Worm (Caenorhabditis elegans) whole organism, L4 larva: ENCODE results near the gene F58D12.1.

ENCODE experiments used
- F37D6.2 ChIP-seq: sonication (generic microtip); optimal IDR thresholded peaks from 2 replicates; lab custom pipeline; 2016; ENCODE audit warnings: mild to moderate bottlenecking, missing genetic modification characterization, missing compliant biosample characterization
- R02D3.7 ChIP-seq: fragments of 150-350 bp; sonication (generic microtip); optimal IDR thresholded peaks from 3 replicates; lab custom pipeline; 2014; ENCODE audit warnings: missing biosample characterization, missing genetic modification characterization
- Y105C5A.15 ChIP-seq: fragments of 200-800 bp; sonication (Bioruptor generic); IDR thresholded peaks from 2 replicates; pipeline ENCODE4 v1.3.6; 2022; ENCODE audit warnings: missing genetic modification characterization, missing compliant biosample characterization
- aha-1 ChIP-seq: fragments of 150-350 bp; peaks from one replicate; lab custom pipeline; 2014; ENCODE audit warnings: missing biosample characterization, missing genetic modification characterization
- ceh-20 ChIP-seq: fragments of 200-800 bp; sonication (Bioruptor generic); IDR thresholded peaks from 2 replicates; pipeline ENCODE4 v1.3.6; 2022; ENCODE audit warnings: missing genetic modification reagents, missing genetic modification characterization, missing compliant biosample characterization
- daf-16 ChIP-seq, 3 experiments: sonication (generic microtip); optimal IDR thresholded peaks; 2 replicates each; lab custom pipeline; 2016 to 2017; ENCODE audit warnings: missing genetic modification characterization in 3 of 3, missing genetic modification reagents in 3 of 3, mild to moderate bottlenecking in 2 of 3, missing compliant biosample characterization in 2 of 3, missing biosample characterization in 1 of 3, moderate library complexity in 1 of 3
- daf-8 ChIP-seq: fragments of 200-800 bp; sonication (Bioruptor generic); IDR thresholded peaks from 2 replicates; pipeline ENCODE4 v1.3.6; 2022; ENCODE audit warnings: missing genetic modification characterization, missing compliant biosample characterization
- dve-1 ChIP-seq: sonication (generic microtip); optimal IDR thresholded peaks from 2 replicates; lab custom pipeline; 2017; ENCODE audit warnings: antibody characterized with exemption, mild to moderate bottlenecking, missing genetic modification characterization, missing compliant biosample characterization; ENCODE audit not compliant: insufficient read depth
- gei-8 ChIP-seq: fragments of 200-800 bp; sonication (Bioruptor generic); optimal IDR thresholded peaks from 2 replicates; lab custom pipeline; 2018; ENCODE audit warnings: mild to moderate bottlenecking, missing genetic modification characterization, missing compliant biosample characterization
- hlh-11 ChIP-seq: fragments of 200-800 bp; sonication (Bioruptor generic); optimal IDR thresholded peaks from 2 replicates; lab custom pipeline; 2018; ENCODE audit warnings: mild to moderate bottlenecking, missing genetic modification characterization, missing compliant biosample characterization
- hlh-30 ChIP-seq: sonication (generic microtip); optimal IDR thresholded peaks from 2 replicates; lab custom pipeline; 2017; ENCODE audit warnings: antibody characterized with exemption, mild to moderate bottlenecking, missing genetic modification characterization, missing compliant biosample characterization; ENCODE audit not compliant: insufficient read depth
- hmg-1.1 ChIP-seq: fragments of 200-800 bp; sonication (Bioruptor generic); IDR thresholded peaks from 2 replicates; pipeline ENCODE4 v1.3.6; 2022; ENCODE audit warnings: missing genetic modification reagents, missing genetic modification characterization, missing compliant biosample characterization
- jun-1 ChIP-seq: fragments of 150-350 bp; optimal IDR thresholded peaks from 2 replicates; lab custom pipeline; 2014; ENCODE audit warnings: missing biosample characterization, missing genetic modification reagents, missing genetic modification characterization
- lin-1 ChIP-seq: fragments of 200-800 bp; sonication (Bioruptor generic); IDR thresholded peaks from 2 replicates; pipeline ENCODE4 v1.3.6; 2022; ENCODE audit warnings: missing genetic modification reagents, missing genetic modification characterization, missing compliant biosample characterization
- lin-13 ChIP-seq: fragments of 150-350 bp; optimal IDR thresholded peaks from 2 replicates; lab custom pipeline; 2014; ENCODE audit warnings: missing biosample characterization, missing genetic modification reagents, missing genetic modification characterization
- lin-15B ChIP-seq: fragments of 150-350 bp; sonication (generic microtip); optimal IDR thresholded peaks from 3 replicates; lab custom pipeline; 2014; ENCODE audit warnings: missing biosample characterization, missing genetic modification characterization
- lin-38 ChIP-seq: fragments of 200-800 bp; sonication (Bioruptor generic); IDR thresholded peaks from 2 replicates; pipeline ENCODE4 v1.3.6; 2022; ENCODE audit warnings: missing genetic modification reagents, missing genetic modification characterization, missing compliant biosample characterization
- lsy-2 ChIP-seq, 2 experiments: fragments of 150-350 bp in 1 of 2; sonication (generic microtip) in 1 of 2; optimal IDR thresholded peaks; 2 replicates each; lab custom pipeline; 2014 to 2017; ENCODE audit warnings: missing biosample characterization in 2 of 2, missing genetic modification characterization in 2 of 2
- mdl-1 ChIP-seq, 2 experiments: fragments of 150-350 bp in 1 of 2; sonication (generic microtip) in 1 of 2; optimal IDR thresholded peaks; 2 replicates each; lab custom pipeline; 2014 to 2017; ENCODE audit warnings: missing biosample characterization in 2 of 2, missing genetic modification characterization in 2 of 2
- mdt-29 ChIP-seq: fragments of 200-800 bp; sonication (Bioruptor generic); IDR thresholded peaks from 2 replicates; pipeline ENCODE4 v1.3.6; 2022; ENCODE audit warnings: missing genetic modification reagents, missing genetic modification characterization, missing compliant biosample characterization
- mes-2 ChIP-seq: sonication (generic microtip); optimal IDR thresholded peaks from 2 replicates; lab custom pipeline; 2016; ENCODE audit warnings: missing genotype, mild to moderate bottlenecking, missing genetic modification characterization, missing compliant biosample characterization; ENCODE audit not compliant: poor library complexity, severe bottlenecking
- mxl-3 ChIP-seq: fragments of 200-800 bp; sonication (Bioruptor generic); optimal IDR thresholded peaks from 2 replicates; lab custom pipeline; 2018; ENCODE audit warnings: mild to moderate bottlenecking, missing genetic modification characterization, missing compliant biosample characterization
- nhr-102 ChIP-seq: sonication (generic microtip); optimal IDR thresholded peaks from 2 replicates; lab custom pipeline; 2016; ENCODE audit warnings: mild to moderate bottlenecking, missing genetic modification characterization, moderate library complexity, missing compliant biosample characterization
- nhr-25 ChIP-seq: sonication (generic microtip); optimal IDR thresholded peaks from 2 replicates; lab custom pipeline; 2017; ENCODE audit warnings: missing genetic modification characterization, mild to moderate bottlenecking, missing compliant biosample characterization, antibody characterized with exemption, moderate library complexity, borderline replicate concordance; ENCODE audit not compliant: insufficient read depth
- nhr-28 ChIP-seq: fragments of 150-350 bp; optimal IDR thresholded peaks from 2 replicates; lab custom pipeline; 2014; ENCODE audit warnings: missing biosample characterization, missing genetic modification characterization
- nhr-76 ChIP-seq: fragments of 150-350 bp; optimal IDR thresholded peaks from 2 replicates; lab custom pipeline; 2014; ENCODE audit warnings: missing biosample characterization, missing genetic modification characterization
- php-3 ChIP-seq: fragments of 200-800 bp; sonication (Bioruptor generic); IDR thresholded peaks from 2 replicates; pipeline ENCODE4 v1.3.6; 2022; ENCODE audit warnings: missing genetic modification reagents, missing genetic modification characterization, missing compliant biosample characterization
- snpc-1.2 ChIP-seq: fragments of 200-800 bp; sonication (Bioruptor generic); IDR thresholded peaks from 2 replicates; pipeline ENCODE4 v1.3.6; 2022; ENCODE audit warnings: missing genetic modification reagents, missing genetic modification characterization, missing compliant biosample characterization
- spr-1 ChIP-seq: sonication (generic microtip); optimal IDR thresholded peaks from 2 replicates; lab custom pipeline; 2016; ENCODE audit warnings: mild to moderate bottlenecking, missing genetic modification characterization, missing compliant biosample characterization
- unc-62 ChIP-seq, 3 experiments: fragments of 150-350 bp in 1 of 3; sonication (generic microtip); optimal IDR thresholded peaks in 2 of 3; peaks in 1 of 3; 1 replicate in 1 of 3; 2 replicates in 2 of 3; lab custom pipeline; 2014 to 2017; ENCODE audit warnings: missing biosample characterization in 3 of 3, missing genetic modification characterization in 3 of 3, missing genetic modification reagents in 3 of 3, missing genotype in 1 of 3

F58D12.1 gene

ce11 chrV:14092403-14092802 is 43.0 kb downstream of the F58D12.1 start, which contains the start of gene D1086.3 (continued):
- TF ChIP-seq mes-2 (tag; lab: Kevin White, UChicago) (peak; percentile 74), lin-13 (peak; percentile 23), jun-1 (tag; lab: Kevin White, UChicago) (no peak), spr-1 (tag; lab: Kevin White, UChicago) (no peak), lsy-2 (tag; optimal IDR thresholded peaks at IDR 0.05; lab: Kevin White, UChicago) (peak in 1 of 2 experiments; percentile 37), lin-38 (peak; percentile 73; the same call in 1 of the 2 replicates), nhr-102 (tag; lab: Kevin White, UChicago) (peak; percentile 11), hlh-30 (tag; lab: Kevin White, UChicago) (peak; percentile 38), daf-8 (GFP tag; lab: Robert Waterston, UW) (no peak), php-3 (0 out of 2 replicates have a peak, but pooled peaks have one; percentile 20), lin-1 (GFP tag; lab: Robert Waterston, UW) (0 out of 2 replicates have a peak, but pooled peaks have one; percentile 42), hmg-1.1 (GFP tag; lab: Robert Waterston, UW) (0 out of 2 replicates have a peak, but pooled peaks have one; percentile 23), snpc-1.2 (GFP tag; lab: Robert Waterston, UW) (peak; percentile 73; the same call in 1 of the 2 replicates)

- TF ChIP-seq daf-16 (GFP tag; optimal IDR thresholded peaks at IDR 0.05; lab: Kevin White, UChicago) (peak in 1 of 2 experiments; percentile 13), daf-16 (tag; optimal IDR thresholded peaks at IDR 0.05; lab: Kevin White, UChicago) (no peak), mdt-29 (GFP tag; lab: Robert Waterston, UW) (no peak), lsy-2 (tag; optimal IDR thresholded peaks at IDR 0.05; lab: Kevin White, UChicago) (peak in 1 of 2 experiments; percentile 17)
These were observed 44.4 kb downstream of the F58D12.1 start, which contains the start of gene D1086.8 for ce11 chrV:14093805-14094204. D1086.8 (plus strand) TSS chrV:14094105.

- TF ChIP-seq lin-1 (GFP tag; lab: Robert Waterston, UW): no peak
- TF ChIP-seq F37D6.2 (tag; lab: Kevin White, UChicago): no peak
- TF ChIP-seq nhr-28 (tag; lab: Kevin White, UChicago): no peak
- TF ChIP-seq, all 104 proteins: peak for 0
These were observed 45.2 kb downstream of the F58D12.1 start for ce11 chrV:14094546-14094945.

ce11 chrV:14094953-14095352 is 45.6 kb downstream of the F58D12.1 start:
- no peak for TF ChIP-seq Y105C5A.15 (GFP tag; lab: Robert Waterston, UW)
- TF ChIP-seq mxl-3 (GFP tag; lab: Kevin White, UChicago): peak; percentile 72
- TF ChIP-seq unc-62 (GFP tag; optimal IDR thresholded peaks at IDR 0.05 in 1 of 2; lab: Kevin White, UChicago): peak in 1 of 2 experiments; percentile 81
- no peak for TF ChIP-seq unc-62 (tag; optimal IDR thresholded peaks at IDR 0.05; lab: Kevin White, UChicago)
- TF ChIP-seq hlh-30 (tag; lab: Kevin White, UChicago): peak; percentile 60
- TF ChIP-seq R02D3.7: no peak
- peak; percentile 15 for TF ChIP-seq hlh-11 (tag; lab: Kevin White, UChicago)
- TF ChIP-seq aha-1: peak; percentile 70
- no peak for TF ChIP-seq nhr-76 (tag; lab: Kevin White, UChicago)
- TF ChIP-seq nhr-25 (tag; lab: Kevin White, UChicago): peak; percentile 35
- TF ChIP-seq mdl-1 (tag; optimal IDR thresholded peaks at IDR 0.05; lab: Kevin White, UChicago): peak in 1 of 2 experiments; percentile 41
- TF ChIP-seq nhr-28 (tag; lab: Kevin White, UChicago): peak; percentile 67
- TF ChIP-seq ceh-20 (GFP tag; lab: Robert Waterston, UW): peak; percentile 83

- no peak for TF ChIP-seq lin-15B (tag; lab: Kevin White, UChicago)
- no peak for TF ChIP-seq gei-8 (GFP tag; lab: Kevin White, UChicago)
- no peak for TF ChIP-seq lin-13
- peak in 1 of 2 experiments; percentile 45 for TF ChIP-seq unc-62 (GFP tag; optimal IDR thresholded peaks at IDR 0.05 in 1 of 2; lab: Kevin White, UChicago)
- no peak for TF ChIP-seq unc-62 (tag; optimal IDR thresholded peaks at IDR 0.05; lab: Kevin White, UChicago)
- TF ChIP-seq dve-1 (tag; lab: Kevin White, UChicago): no peak
These were observed 48.0 kb downstream of the F58D12.1 start for ce11 chrV:14097358-14097757.
